Fruit fly (Drosophila melanogaster): ENCODE results near the gene CG11563.

DNA sequence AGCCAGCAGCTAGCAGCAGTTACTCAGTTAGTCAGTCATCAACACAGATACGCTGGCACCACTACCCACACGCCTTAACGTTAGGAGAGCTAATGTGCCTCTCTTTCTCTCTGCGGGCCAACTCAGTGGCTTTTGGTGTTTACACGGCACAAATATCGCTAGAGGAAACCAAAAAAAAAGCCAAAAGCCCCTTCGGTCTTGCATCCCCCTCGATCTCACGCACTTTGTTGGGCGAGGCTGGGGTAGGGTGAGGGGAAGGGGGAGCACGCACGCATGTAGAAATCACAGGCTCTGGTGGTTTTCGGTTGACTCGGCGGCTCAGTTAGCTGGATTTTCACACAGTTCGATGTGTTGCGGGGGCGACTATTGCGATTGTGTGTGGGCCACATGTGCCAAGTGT lies 14.9 kb upstream of the CG11563 start:
- TF ChIP-seq h (optimal IDR thresholded peaks at IDR 0.05) (no peak), Sin3A (optimal IDR thresholded peaks at IDR 0.05) (no peak), insv (optimal IDR thresholded peaks at IDR 0.05) (no peak)

All from Kc167 (cell line).